Worm (Caenorhabditis elegans) whole organism, L1 larva: ENCODE measurements around the gene Y39A3A.4.
A peak's percentile ranks its signal among the peaks of the same experiment; 100 is the strongest.

Source experiments
- C04F5.9 ChIP-seq: sonication (generic microtip); optimal IDR thresholded peaks from 2 replicates; lab custom pipeline; 2016; ENCODE audit warnings: missing genetic modification characterization, missing compliant biosample characterization
- C16A3.4 ChIP-seq: fragments of 150-350 bp; optimal IDR thresholded peaks from 2 replicates; lab custom pipeline; 2014; ENCODE audit warnings: missing biosample characterization, missing genetic modification characterization
- C34B4.2 ChIP-seq: sonication (generic microtip); optimal IDR thresholded peaks from 2 replicates; lab custom pipeline; 2017; ENCODE audit warnings: mild to moderate bottlenecking, missing genetic modification characterization, missing compliant biosample characterization
- Y116A8C.19 ChIP-seq: sonication (generic microtip); optimal IDR thresholded peaks from 2 replicates; lab custom pipeline; 2016; ENCODE audit warnings: missing compliant biosample characterization, missing genetic modification characterization, borderline replicate concordance
- ceh-63 ChIP-seq: fragments of 200-800 bp; sonication (Bioruptor generic); optimal IDR thresholded peaks from 2 replicates; lab custom pipeline; 2018; ENCODE audit warnings: mild to moderate bottlenecking, missing genetic modification characterization, missing compliant biosample characterization
- ceh-8 ChIP-seq: fragments of 200-800 bp; sonication (Bioruptor generic); optimal IDR thresholded peaks from 2 replicates; lab custom pipeline; 2018; ENCODE audit warnings: mild to moderate bottlenecking, missing genetic modification characterization, moderate library complexity, missing compliant biosample characterization
- ceh-88 ChIP-seq: fragments of 200-800 bp; sonication (Bioruptor generic); IDR thresholded peaks from 2 replicates; pipeline ENCODE4 v1.3.6; 2022; ENCODE audit warnings: missing genetic modification characterization, missing compliant biosample characterization
- dpl-1 ChIP-seq, 3 experiments: fragments of 150-350 bp in 2 of 3; sonication (generic microtip) in 1 of 3; optimal IDR thresholded peaks; 2 replicates each; lab custom pipeline; 2014 to 2017; ENCODE audit warnings: missing biosample characterization in 3 of 3, missing genetic modification characterization in 3 of 3, missing genetic modification reagents in 3 of 3
- efl-1 ChIP-seq, 4 experiments: fragments of 150-350 bp; optimal IDR thresholded peaks in 3 of 4; peaks in 1 of 4; 1 replicate in 1 of 4; 2 replicates in 3 of 4; lab custom pipeline; 2014; ENCODE audit warnings: missing biosample characterization in 2 of 4, missing genetic modification characterization in 2 of 4, missing genetic modification reagents in 2 of 4
- efl-3 ChIP-seq: fragments of 200-800 bp; sonication (Bioruptor generic); optimal IDR thresholded peaks from 2 replicates; lab custom pipeline; 2018; ENCODE audit warnings: mild to moderate bottlenecking, missing genetic modification characterization, missing compliant biosample characterization
- elt-2 ChIP-seq: sonication (generic microtip); optimal IDR thresholded peaks from 2 replicates; lab custom pipeline; 2016; ENCODE audit warnings: missing genetic modification characterization, mild to moderate bottlenecking, inconsistent platforms, missing compliant biosample characterization, missing genetic modification reagents
- elt-3 ChIP-seq, 6 experiments: fragments of 150-350 bp in 1 of 6; sonication (generic microtip); optimal IDR thresholded peaks; 2 replicates each; lab custom pipeline; 2017 to 2018; ENCODE audit warnings: missing biosample characterization in 6 of 6, missing genetic modification characterization in 6 of 6, inconsistent platforms in 1 of 6
- ets-5 ChIP-seq: fragments of 200-800 bp; sonication (Bioruptor generic); IDR thresholded peaks from 2 replicates; pipeline ENCODE4 v1.3.6; 2022; ENCODE audit warnings: missing genetic modification characterization, missing compliant biosample characterization
- fkh-8 ChIP-seq: sonication (generic microtip); optimal IDR thresholded peaks from 2 replicates; lab custom pipeline; 2016; ENCODE audit warnings: mild to moderate bottlenecking, missing genetic modification characterization, missing compliant biosample characterization
- grh-1 ChIP-seq: fragments of 200-800 bp; sonication (Bioruptor generic); IDR thresholded peaks from 2 replicates; pipeline ENCODE4 v1.3.6; 2022; ENCODE audit warnings: missing genetic modification reagents, missing genetic modification characterization, missing compliant biosample characterization
- hlh-17 ChIP-seq: fragments of 200-800 bp; sonication (Bioruptor generic); optimal IDR thresholded peaks from 2 replicates; lab custom pipeline; 2018; ENCODE audit warnings: missing genetic modification characterization, mild to moderate bottlenecking, missing compliant biosample characterization, moderate library complexity, borderline replicate concordance
- hlh-4 ChIP-seq: sonication (generic microtip); optimal IDR thresholded peaks from 2 replicates; lab custom pipeline; 2016; ENCODE audit warnings: mild to moderate bottlenecking, missing genetic modification characterization, missing compliant biosample characterization
- hpl-2 ChIP-seq: fragments of 150-350 bp; optimal IDR thresholded peaks from 2 replicates; lab custom pipeline; 2014; ENCODE audit warnings: missing biosample characterization, missing genetic modification reagents, missing genetic modification characterization
- isw-1 ChIP-seq: fragments of 200-800 bp; sonication (Bioruptor generic); IDR thresholded peaks from 2 replicates; pipeline ENCODE4 v1.3.6; 2022; ENCODE audit warnings: missing genetic modification characterization, missing compliant biosample characterization
- lin-14 ChIP-seq: fragments of 200-800 bp; sonication (Bioruptor generic); optimal IDR thresholded peaks from 2 replicates; lab custom pipeline; 2018; ENCODE audit warnings: mild to moderate bottlenecking, missing genetic modification characterization, moderate library complexity, missing compliant biosample characterization
- lin-39 ChIP-seq: fragments of 150-350 bp; optimal IDR thresholded peaks from 2 replicates; lab custom pipeline; 2014; ENCODE audit warnings: missing biosample characterization, missing genetic modification reagents, missing genetic modification characterization
- mab-9 ChIP-seq: fragments of 200-800 bp; sonication (Bioruptor generic); IDR thresholded peaks from 2 replicates; pipeline ENCODE4 v1.3.6; 2022; ENCODE audit warnings: missing genetic modification reagents, missing genetic modification characterization, missing compliant biosample characterization
- mef-2 ChIP-seq: fragments of 150-350 bp; optimal IDR thresholded peaks from 2 replicates; lab custom pipeline; 2014; ENCODE audit warnings: missing biosample characterization, missing genetic modification characterization
- mep-1 ChIP-seq: fragments of 150-350 bp; optimal IDR thresholded peaks from 2 replicates; lab custom pipeline; 2014; ENCODE audit warnings: missing biosample characterization, missing genetic modification characterization
- nhr-20 ChIP-seq: sonication (generic microtip); optimal IDR thresholded peaks from 2 replicates; lab custom pipeline; 2016; ENCODE audit warnings: mild to moderate bottlenecking, missing genetic modification characterization, missing compliant biosample characterization
- nhr-71 ChIP-seq: sonication (generic microtip); optimal IDR thresholded peaks from 2 replicates; lab custom pipeline; 2016; ENCODE audit warnings: mild to moderate bottlenecking, missing genetic modification characterization, moderate library complexity, missing compliant biosample characterization
- nhr-76 ChIP-seq: sonication (generic microtip); optimal IDR thresholded peaks from 2 replicates; lab custom pipeline; 2017; ENCODE audit warnings: missing biosample characterization, missing genetic modification characterization
- nhr-84 ChIP-seq: sonication (generic microtip); optimal IDR thresholded peaks from 2 replicates; lab custom pipeline; 2017; ENCODE audit warnings: missing biosample characterization, missing genetic modification characterization
- pag-3 ChIP-seq: sonication (generic microtip); optimal IDR thresholded peaks from 2 replicates; lab custom pipeline; 2017; ENCODE audit warnings: missing genetic modification characterization, mild to moderate bottlenecking, missing compliant biosample characterization, antibody characterized with exemption, borderline replicate concordance; ENCODE audit not compliant: insufficient read depth
- pqm-1 ChIP-seq: sonication (generic microtip); optimal IDR thresholded peaks from 3 replicates; lab custom pipeline; 2017; ENCODE audit warnings: missing biosample characterization, missing genetic modification characterization
- snu-23 ChIP-seq: sonication (generic microtip); optimal IDR thresholded peaks from 2 replicates; lab custom pipeline; 2016; ENCODE audit warnings: missing genetic modification characterization, missing compliant biosample characterization
- sptf-1 ChIP-seq: fragments of 150-350 bp; optimal IDR thresholded peaks from 2 replicates; lab custom pipeline; 2014; ENCODE audit warnings: missing biosample characterization, missing genetic modification characterization
- swsn-7 ChIP-seq: sonication (generic microtip); optimal IDR thresholded peaks from 2 replicates; lab custom pipeline; 2016; ENCODE audit warnings: missing genetic modification characterization, missing compliant biosample characterization
- xbp-1 ChIP-seq: sonication (generic microtip); optimal IDR thresholded peaks from 2 replicates; lab custom pipeline; 2016; ENCODE audit warnings: missing genetic modification characterization, missing compliant biosample characterization

Gene Y39A3A.4

ce11 chrIII:2115322-2115721 is 38.9 kb upstream of the Y39A3A.4 start:
- TF ChIP-seq elt-2 (tag; lab: Kevin White, UChicago) (no peak), grh-1 (no peak), hlh-4 (tag; lab: Kevin White, UChicago) (no peak), lin-39 (no peak), ceh-8 (GFP tag; lab: Kevin White, UChicago) (no peak), nhr-76 (tag; lab: Kevin White, UChicago) (no peak), isw-1 (GFP tag; lab: Robert Waterston, UW) (no peak), lin-14 (no peak), C34B4.2 (tag; lab: Kevin White, UChicago) (no peak), efl-3 (no peak), hpl-2 (GFP tag; lab: Kevin White, UChicago) (no peak), pag-3 (no peak), C16A3.4 (no peak), nhr-20 (no peak), elt-3 (tag; optimal IDR thresholded peaks at IDR 0.05; lab: Kevin White, UChicago) (no peak), mep-1 (no peak)

DNA sequence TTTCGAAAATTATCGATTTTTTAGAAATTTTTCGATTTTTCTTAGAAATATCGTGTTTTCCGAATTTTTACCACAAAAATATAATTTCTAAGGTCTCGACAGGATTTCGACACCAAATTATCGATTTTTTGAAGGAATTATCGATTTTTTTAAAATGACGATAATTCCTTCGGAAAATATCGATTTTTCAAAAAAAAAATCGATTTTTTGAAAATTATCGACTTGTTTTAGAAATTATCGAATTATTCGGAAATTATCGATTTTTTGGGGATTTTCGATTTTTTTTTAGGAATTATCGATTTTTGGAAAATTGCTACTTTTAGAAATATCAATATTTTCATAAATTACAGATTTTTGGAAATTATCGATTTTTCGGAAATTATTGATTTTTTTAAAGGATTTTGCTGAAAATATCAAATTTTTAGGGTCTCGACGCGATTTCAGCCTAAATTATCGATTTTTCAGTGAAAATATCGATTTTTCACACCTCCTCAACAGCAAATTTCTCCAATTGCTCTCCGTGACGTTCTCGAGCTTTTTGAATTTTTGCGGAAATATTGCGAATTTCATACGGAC is 36.3 kb upstream of the Y39A3A.4 start:
- TF ChIP-seq efl-1 (optimal IDR thresholded peaks at IDR 0.05; lab: Kevin White, UChicago) (no peak), efl-1 (GFP tag; optimal IDR thresholded peaks at IDR 0.05 in 1 of 2; lab: Kevin White, UChicago) (peak in 1 of 2 experiments; percentile 92), snu-23 (GFP tag; lab: Kevin White, UChicago) (no peak)

DNA sequence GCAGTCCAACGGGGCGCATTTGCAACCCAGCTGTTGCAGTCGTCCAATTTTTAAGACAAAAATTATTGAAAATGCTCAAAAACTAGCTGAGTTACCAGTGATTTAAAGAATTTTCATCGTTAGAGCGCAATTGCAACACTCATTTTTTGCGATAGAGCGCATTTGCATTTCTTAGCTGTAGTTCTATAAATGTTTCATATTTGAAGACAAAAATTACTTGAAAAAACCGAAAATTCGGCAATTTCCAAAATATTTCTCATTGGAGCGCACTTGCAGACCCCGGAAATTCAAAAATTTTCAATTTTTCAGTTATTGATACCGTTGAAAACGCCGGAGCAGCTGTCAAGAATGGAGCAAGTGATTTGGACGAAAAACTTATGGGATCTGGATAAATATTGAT is 35.6 kb upstream of the Y39A3A.4 start:
- TF ChIP-seq sptf-1 (tag; lab: Kevin White, UChicago): no peak

DNA sequence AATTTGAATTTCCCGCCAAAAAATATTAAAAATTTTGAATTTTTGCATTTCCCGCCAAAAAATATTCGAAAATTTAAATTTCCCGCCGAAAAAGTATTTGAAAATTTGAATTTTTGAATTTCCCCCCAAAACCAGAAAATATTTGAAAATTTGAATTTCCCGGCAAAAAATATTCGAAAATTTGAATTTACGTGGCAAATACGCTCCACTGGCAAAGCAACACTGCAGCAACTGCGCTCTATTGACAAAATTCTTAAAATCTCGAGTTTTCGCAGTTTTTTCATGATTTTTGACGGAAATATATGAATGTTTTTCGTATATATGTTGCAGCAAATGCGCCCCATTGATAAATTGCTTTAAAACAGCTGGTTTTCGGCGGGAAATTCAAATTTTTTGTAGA is 35.0 kb upstream of the Y39A3A.4 start:
- TF ChIP-seq efl-1 (optimal IDR thresholded peaks at IDR 0.05; lab: Kevin White, UChicago): no peak
- TF ChIP-seq efl-1 (GFP tag; optimal IDR thresholded peaks at IDR 0.05 in 1 of 2; lab: Kevin White, UChicago): peak; percentile 42 to 46
- TF ChIP-seq ceh-63 (GFP tag; lab: Kevin White, UChicago): no peak
- TF ChIP-seq C34B4.2 (tag; lab: Kevin White, UChicago): no peak
- peak in 1 of 3 experiments; percentile 4 for TF ChIP-seq dpl-1 (GFP tag; optimal IDR thresholded peaks at IDR 0.05; lab: Kevin White, UChicago)
- TF ChIP-seq lin-39: no peak

ce11 chrIII:2110249-2110648 is 33.9 kb upstream of the Y39A3A.4 start, which contains the start of gene Y48G9A.7:
Y48G9A.7 (plus strand) TSS chrIII:2110549.
- TF ChIP-seq mef-2 (tag; lab: Kevin White, UChicago): no peak
- no peak for TF ChIP-seq Y116A8C.19 (tag; lab: Kevin White, UChicago)
- TF ChIP-seq pqm-1 (tag; lab: Kevin White, UChicago): no peak
- no peak for TF ChIP-seq isw-1 (GFP tag; lab: Robert Waterston, UW)
- no peak for TF ChIP-seq nhr-84 (tag; lab: Kevin White, UChicago)
- TF ChIP-seq C04F5.9: no peak
- no peak for TF ChIP-seq mab-9 (GFP tag; lab: Robert Waterston, UW)
- TF ChIP-seq fkh-8: no peak

- no peak for TF ChIP-seq nhr-71 (tag; lab: Kevin White, UChicago)
- no peak for TF ChIP-seq elt-3 (tag; optimal IDR thresholded peaks at IDR 0.05; lab: Kevin White, UChicago)
- no peak for TF ChIP-seq ets-5 (GFP tag; lab: Robert Waterston, UW)
- no peak for TF ChIP-seq xbp-1
- TF ChIP-seq ceh-88 (GFP tag; lab: Robert Waterston, UW): no peak
- TF ChIP-seq swsn-7 (tag; lab: Kevin White, UChicago): no peak
- no peak for TF ChIP-seq hlh-17
Observed at ce11 chrIII:2105935-2106334, 29.5 kb upstream of the Y39A3A.4 start.
